Worm (Caenorhabditis elegans) whole organism, midembryonic: ENCODE measurements around the gene W08G11.5.
"Not testable (repeated sequence)": the region's sequence is repeated elsewhere in the genome, so short reads cannot be mapped to it uniquely, and the experiment has no call there.

ENCODE experiments used
- T22C8.4 ChIP-seq: fragments of 200-800 bp; sonication (Bioruptor generic); IDR thresholded peaks from 2 replicates; pipeline ENCODE4 v1.3.6; 2022; ENCODE audit warnings: missing genetic modification characterization, missing compliant biosample characterization
- cog-1 ChIP-seq: sonication (generic microtip); optimal IDR thresholded peaks from 2 replicates; lab custom pipeline; 2016; ENCODE audit warnings: missing genetic modification characterization, missing compliant biosample characterization
- flt-1 ChIP-seq: fragments of 200-800 bp; sonication (Bioruptor generic); IDR thresholded peaks from 2 replicates; pipeline ENCODE4 v1.3.6; 2022; ENCODE audit warnings: missing genetic modification characterization, missing compliant biosample characterization
- klf-2 ChIP-seq: fragments of 200-800 bp; sonication (Bioruptor generic); conservative IDR thresholded peaks from 2 replicates; pipeline ENCODE4 v1.3.6; 2022; ENCODE audit warnings: missing genetic modification reagents, missing genetic modification characterization, missing compliant biosample characterization
- med-1 ChIP-seq: sonication (generic microtip); optimal IDR thresholded peaks from 2 replicates; lab custom pipeline; 2017; ENCODE audit warnings: missing genetic modification characterization, mild to moderate bottlenecking, missing compliant biosample characterization, antibody characterized with exemption, missing genetic modification reagents; ENCODE audit not compliant: insufficient read depth
- ref-1 ChIP-seq: fragments of 200-800 bp; sonication (Bioruptor generic); conservative IDR thresholded peaks from 2 replicates; pipeline ENCODE4 v1.3.6; 2022; ENCODE audit warnings: missing genetic modification reagents, missing genetic modification characterization, missing compliant biosample characterization
- tab-1 ChIP-seq: fragments of 200-800 bp; sonication (Bioruptor generic); IDR thresholded peaks from 2 replicates; pipeline ENCODE4 v1.3.6; 2022; ENCODE audit warnings: missing genetic modification characterization, missing compliant biosample characterization
- ztf-23 ChIP-seq: fragments of 200-800 bp; sonication (Bioruptor generic); IDR thresholded peaks from 2 replicates; pipeline ENCODE4 v1.3.6; 2022; ENCODE audit warnings: missing genetic modification reagents, missing genetic modification characterization, missing compliant biosample characterization
- ztf-29 ChIP-seq: fragments of 200-800 bp; sonication (Bioruptor generic); IDR thresholded peaks from 2 replicates; pipeline ENCODE4 v1.3.6; 2022; ENCODE audit warnings: missing genetic modification reagents, missing genetic modification characterization, missing compliant biosample characterization

W08G11.5 gene

DNA sequence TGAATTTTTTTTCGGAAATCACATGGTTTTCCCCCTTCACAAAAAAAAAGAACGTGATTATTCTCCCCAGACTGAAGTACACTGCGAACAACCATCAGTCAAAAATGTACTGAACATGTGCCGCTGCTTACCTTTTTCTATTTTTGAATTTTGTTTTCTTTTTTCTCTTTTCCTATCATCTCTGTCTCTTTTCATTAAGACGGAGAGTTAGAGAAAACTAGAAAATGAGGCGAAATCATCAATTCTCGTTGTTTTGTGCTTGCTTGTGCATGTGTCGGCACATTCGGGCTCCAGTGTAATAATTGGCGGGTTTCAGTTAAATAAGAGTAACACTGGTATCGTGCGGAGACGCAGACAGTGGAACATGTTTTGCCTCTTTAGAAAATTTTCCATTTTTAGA, 6.0 kb upstream of the W08G11.5 start:
- TF ChIP-seq cog-1 (no peak), T22C8.4 (GFP tag; lab: Robert Waterston, UW) (no peak), flt-1 (GFP tag; lab: Robert Waterston, UW) (no peak), ztf-23 (GFP tag; lab: Robert Waterston, UW) (no peak), klf-2 (GFP tag; lab: Robert Waterston, UW) (no peak), med-1 (no peak), tab-1 (GFP tag; lab: Robert Waterston, UW) (no peak), ref-1 (GFP tag; lab: Robert Waterston, UW) (no peak), ztf-29 (GFP tag; lab: Robert Waterston, UW) (no peak)

ce11 chrV:16351757-16352156, 5.5 kb upstream of the W08G11.5 start:
- TF ChIP-seq T22C8.4 (GFP tag; lab: Robert Waterston, UW), result no peak
- no peak for TF ChIP-seq ref-1 (GFP tag; lab: Robert Waterston, UW)
- no peak for TF ChIP-seq flt-1 (GFP tag; lab: Robert Waterston, UW)
- TF ChIP-seq ztf-23 (GFP tag; lab: Robert Waterston, UW), result no peak
- TF ChIP-seq klf-2 (GFP tag; lab: Robert Waterston, UW), result no peak
- TF ChIP-seq ztf-29 (GFP tag; lab: Robert Waterston, UW), result no peak
- TF ChIP-seq cog-1, result no peak
- no peak for TF ChIP-seq tab-1 (GFP tag; lab: Robert Waterston, UW)
- no peak for TF ChIP-seq med-1

- TF ChIP-seq med-1, result no peak
- no peak for TF ChIP-seq flt-1 (GFP tag; lab: Robert Waterston, UW)
- TF ChIP-seq ref-1 (GFP tag; lab: Robert Waterston, UW), result no peak
- no peak for TF ChIP-seq ztf-23 (GFP tag; lab: Robert Waterston, UW)
- no peak for TF ChIP-seq cog-1
- no peak for TF ChIP-seq ztf-29 (GFP tag; lab: Robert Waterston, UW)
- TF ChIP-seq klf-2 (GFP tag; lab: Robert Waterston, UW), result no peak
- no peak for TF ChIP-seq T22C8.4 (GFP tag; lab: Robert Waterston, UW)
- no peak for TF ChIP-seq tab-1 (GFP tag; lab: Robert Waterston, UW)
Measured at ce11 chrV:16350775-16351378, 4.6 kb upstream of the W08G11.5 start.

DNA sequence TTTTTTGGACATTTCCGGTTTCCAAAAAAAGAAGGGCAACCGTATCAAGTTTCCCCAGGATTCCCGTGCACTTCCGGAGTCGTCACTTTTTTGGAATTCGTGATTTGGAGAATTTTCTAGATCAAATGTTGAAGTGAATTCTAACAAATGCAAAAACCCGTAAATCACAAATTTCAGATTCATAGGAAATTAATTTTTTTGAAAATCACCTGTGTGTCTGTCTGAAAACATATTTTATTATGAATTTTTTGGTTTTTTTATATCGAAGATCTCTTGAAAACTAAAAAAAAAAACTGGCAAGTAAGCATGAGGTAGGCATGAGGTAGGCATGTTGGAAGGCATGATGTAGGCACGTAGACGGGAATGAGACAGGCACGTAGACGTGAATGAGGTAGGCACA, 3.8 kb upstream of the W08G11.5 start:
- no peak for TF ChIP-seq cog-1
- TF ChIP-seq ztf-29 (GFP tag; lab: Robert Waterston, UW), result no peak
- no peak for TF ChIP-seq med-1
- no peak for TF ChIP-seq ztf-23 (GFP tag; lab: Robert Waterston, UW)
- no peak for TF ChIP-seq T22C8.4 (GFP tag; lab: Robert Waterston, UW)
- TF ChIP-seq ref-1 (GFP tag; lab: Robert Waterston, UW), result no peak
- no peak for TF ChIP-seq klf-2 (GFP tag; lab: Robert Waterston, UW)
- no peak for TF ChIP-seq tab-1 (GFP tag; lab: Robert Waterston, UW)
- no peak for TF ChIP-seq flt-1 (GFP tag; lab: Robert Waterston, UW)

DNA sequence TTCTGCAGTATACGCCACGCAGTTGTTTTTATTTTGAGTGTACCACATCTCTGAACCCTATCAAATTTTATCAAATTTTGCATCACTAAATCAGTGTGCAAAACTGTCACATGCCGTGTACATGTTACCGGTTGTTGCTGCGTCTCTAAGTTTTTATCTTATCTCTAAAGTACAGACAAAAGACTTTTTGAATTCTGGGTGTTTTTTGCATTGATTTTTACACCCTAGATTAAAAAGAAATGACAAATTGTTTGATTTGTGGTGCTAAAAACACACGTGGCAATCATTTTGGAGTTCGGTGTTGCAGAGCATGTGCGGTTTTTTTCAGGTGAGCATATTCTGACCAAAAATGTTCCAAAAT, 4.1 kb downstream of the W08G11.5 start, which contains the start of gene nhr-193:
nhr-193 (plus strand) TSS at position 51 of the 361 bp plus-strand sequence.
- TF ChIP-seq flt-1 (GFP tag; lab: Robert Waterston, UW) (no peak), T22C8.4 (GFP tag; lab: Robert Waterston, UW) (no peak), ztf-29 (GFP tag; lab: Robert Waterston, UW) (no peak), ztf-23 (GFP tag; lab: Robert Waterston, UW) (no peak), tab-1 (GFP tag; lab: Robert Waterston, UW) (no peak), med-1 (no peak), klf-2 (GFP tag; lab: Robert Waterston, UW) (no peak), ref-1 (GFP tag; lab: Robert Waterston, UW) (no peak), cog-1 (no peak)

DNA sequence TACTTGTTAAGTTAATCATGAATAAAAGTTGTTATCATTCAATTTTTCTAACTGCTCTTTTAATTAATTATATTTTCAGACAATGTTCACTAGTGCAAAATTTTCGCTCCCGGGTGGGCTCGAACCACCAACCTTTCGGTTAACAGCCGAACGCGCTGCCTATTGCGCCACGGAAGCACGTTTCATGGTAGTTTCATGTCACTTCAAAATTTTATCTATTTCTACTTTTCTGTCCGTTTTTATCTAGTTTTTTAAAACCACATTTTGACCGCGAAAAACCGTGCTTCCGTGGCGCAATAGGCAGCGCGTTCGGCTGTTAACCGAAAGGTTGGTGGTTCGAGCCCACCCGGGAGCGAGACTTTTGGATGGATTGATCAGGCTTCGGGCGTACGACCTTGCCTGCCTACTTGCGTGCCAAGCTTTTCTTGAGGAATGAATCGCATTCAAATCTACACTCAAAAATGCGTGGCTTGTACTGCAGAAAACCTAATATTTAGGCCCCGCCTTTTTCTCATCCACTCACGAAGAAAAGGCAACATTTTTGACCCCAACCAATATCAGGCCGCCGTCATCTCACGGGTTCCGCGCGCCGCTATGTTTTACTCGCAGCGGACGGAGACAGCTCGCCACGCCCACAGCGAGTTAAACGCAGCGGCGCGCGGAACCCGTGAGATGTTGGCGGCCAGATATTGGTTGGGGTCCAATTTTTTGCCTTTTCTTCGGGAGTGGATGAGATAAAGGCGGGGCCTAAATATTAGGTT, 4.6 kb downstream of the W08G11.5 start:
- 0 out of 2 replicates have a peak, but pooled peaks have one; percentile 43 for TF ChIP-seq klf-2 (GFP tag; lab: Robert Waterston, UW)

- not testable (repeated sequence) for TF ChIP-seq ztf-23, ztf-29, tab-1 (GFP tag; lab: Robert Waterston, UW)
Measured at ce11 chrV:16338287-16339092, 7.8 kb downstream of the W08G11.5 start, which contains the start of gene slc-9B.2. slc-9B.2 (plus strand) TSS chrV:16339042.

- TF ChIP-seq ref-1 (GFP tag; lab: Robert Waterston, UW), result no peak
- no peak for TF ChIP-seq flt-1 (GFP tag; lab: Robert Waterston, UW)
- TF ChIP-seq ztf-29 (GFP tag; lab: Robert Waterston, UW), result no peak
- TF ChIP-seq klf-2 (GFP tag; lab: Robert Waterston, UW), result no peak
- TF ChIP-seq tab-1 (GFP tag; lab: Robert Waterston, UW), result no peak
- no peak for TF ChIP-seq med-1
- no peak for TF ChIP-seq T22C8.4 (GFP tag; lab: Robert Waterston, UW)
- TF ChIP-seq cog-1, result no peak
- no peak for TF ChIP-seq ztf-23 (GFP tag; lab: Robert Waterston, UW)
Measured at ce11 chrV:16336326-16336725, 10.0 kb downstream of the W08G11.5 start, which contains the start of gene srw-87. srw-87 (plus strand) TSS chrV:16336626.

ce11 chrV:16333412-16333811, 12.9 kb downstream of the W08G11.5 start, which contains the start of gene srh-167:
srh-167 (plus strand) TSS chrV:16333712.
- no peak for TF ChIP-seq ref-1 (GFP tag; lab: Robert Waterston, UW)
- no peak for TF ChIP-seq med-1
